Worm (Caenorhabditis elegans) whole organism, L4/young adult: ENCODE results near the gene F56D3.1.
"Not testable (repeated sequence)": the region's sequence is repeated elsewhere in the genome, so short reads cannot be mapped to it uniquely, and the experiment has no call there.

Experiments used
- W03F9.2 ChIP-seq: fragments of 150-350 bp; optimal IDR thresholded peaks from 2 replicates; lab custom pipeline; 2014; ENCODE audit warnings: missing biosample characterization, missing genetic modification characterization
- dao-5 ChIP-seq: sonication (generic microtip); optimal IDR thresholded peaks from 2 replicates; lab custom pipeline; 2016; ENCODE audit warnings: missing genotype, missing genetic modification characterization, moderate library complexity, missing compliant biosample characterization
- him-1 ChIP-seq: sonication (generic microtip); optimal IDR thresholded peaks from 2 replicates; lab custom pipeline; 2016; ENCODE audit warnings: missing genotype, missing genetic modification reagents, missing genetic modification characterization, missing compliant biosample characterization

The F56D3.1 gene

DNA sequence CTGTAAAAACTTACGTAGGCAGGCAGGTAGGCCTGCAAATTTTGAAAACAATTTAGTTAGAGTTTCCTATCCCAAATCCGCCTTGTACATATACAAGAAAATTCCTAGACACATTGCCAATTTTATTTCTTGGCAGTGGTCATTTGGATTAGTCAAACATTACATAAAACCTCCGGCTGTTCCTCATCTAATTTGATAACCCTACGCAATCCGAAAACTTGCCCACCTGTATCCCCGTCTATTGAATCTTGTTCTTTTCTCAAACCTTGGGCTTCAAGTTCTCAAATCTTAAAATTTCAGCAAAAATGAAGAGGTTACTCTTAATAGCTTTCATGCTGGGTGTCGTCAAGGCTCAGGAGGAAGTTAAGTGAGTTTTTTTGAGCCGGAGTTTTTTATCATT is at the start of gene F56D3.1:
TSS of gene F56D3.1 (plus strand) at position 301 of the 400 bp plus-strand sequence.
- TF ChIP-seq him-1 (no peak), dao-5 (no peak), W03F9.2 (tag; lab: Kevin White, UChicago) (no peak)

DNA sequence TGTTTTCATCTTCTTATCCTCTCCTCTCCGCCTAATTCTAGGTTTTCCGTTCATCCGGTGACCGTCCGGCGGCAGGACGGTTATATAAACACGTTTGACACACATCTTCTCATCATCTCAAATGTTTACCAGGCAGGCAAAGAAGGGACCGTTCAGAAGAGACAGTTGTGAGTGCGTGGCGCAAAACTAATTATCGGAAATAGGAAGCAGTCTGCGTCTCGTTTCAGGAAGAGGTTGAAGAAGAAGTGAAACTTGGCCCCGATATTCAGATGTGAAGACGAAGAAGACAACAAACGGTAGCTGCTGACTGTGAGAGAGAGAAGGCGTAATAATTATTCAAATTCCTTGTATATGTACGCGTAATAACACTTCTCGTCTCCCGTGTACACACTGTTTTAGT is 47.4 kb upstream of the F56D3.1 start:
- TF ChIP-seq him-1 (no peak), W03F9.2 (tag; lab: Kevin White, UChicago) (no peak), dao-5 (no peak)

DNA sequence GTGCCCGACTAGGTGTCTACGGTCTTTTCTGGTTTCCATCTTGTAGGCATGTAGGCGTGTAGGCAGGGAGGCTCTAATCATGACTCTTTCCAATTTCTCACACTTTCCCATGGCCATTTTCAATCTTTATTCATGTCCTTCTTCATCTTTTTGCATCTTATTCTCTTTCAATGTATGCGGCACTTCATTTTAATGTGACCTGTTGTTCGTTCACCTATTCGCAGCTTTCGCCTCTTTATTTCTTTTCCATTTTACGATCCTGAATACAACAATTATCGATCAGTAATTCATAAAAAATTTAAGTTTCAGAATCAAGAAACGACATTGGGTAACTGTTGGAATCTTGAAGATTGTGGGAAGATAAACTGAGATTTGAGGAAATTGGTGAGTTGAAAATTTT is 45.7 kb upstream of the F56D3.1 start, which contains the start of gene rhgf-2:
TSS of gene rhgf-2 (plus strand) at position 301 of the 400 bp plus-strand sequence.
- TF ChIP-seq him-1, result no peak
- no peak for TF ChIP-seq W03F9.2 (tag; lab: Kevin White, UChicago)
- TF ChIP-seq dao-5, result no peak

DNA sequence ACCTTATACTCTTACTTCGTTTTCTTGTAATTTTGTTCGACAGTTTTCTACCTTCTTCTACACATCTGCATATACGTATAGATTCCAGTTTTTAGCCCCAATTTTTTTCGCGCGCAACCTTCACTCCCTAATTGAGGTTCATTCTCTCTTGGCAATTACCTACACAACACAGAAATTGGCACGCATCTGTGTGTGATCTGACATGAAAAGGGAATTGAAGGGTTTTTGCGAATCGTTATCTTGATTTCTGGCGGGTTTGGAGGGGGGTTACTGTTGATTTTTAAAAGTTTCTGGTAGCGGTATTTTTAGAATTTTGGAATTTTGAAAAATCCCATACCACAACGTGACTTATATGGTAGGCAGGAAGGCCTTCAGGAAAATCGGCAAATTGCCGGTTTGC is 43.4 kb upstream of the F56D3.1 start:
- no peak for TF ChIP-seq him-1
- no peak for TF ChIP-seq dao-5
- no peak for TF ChIP-seq W03F9.2 (tag; lab: Kevin White, UChicago)

DNA sequence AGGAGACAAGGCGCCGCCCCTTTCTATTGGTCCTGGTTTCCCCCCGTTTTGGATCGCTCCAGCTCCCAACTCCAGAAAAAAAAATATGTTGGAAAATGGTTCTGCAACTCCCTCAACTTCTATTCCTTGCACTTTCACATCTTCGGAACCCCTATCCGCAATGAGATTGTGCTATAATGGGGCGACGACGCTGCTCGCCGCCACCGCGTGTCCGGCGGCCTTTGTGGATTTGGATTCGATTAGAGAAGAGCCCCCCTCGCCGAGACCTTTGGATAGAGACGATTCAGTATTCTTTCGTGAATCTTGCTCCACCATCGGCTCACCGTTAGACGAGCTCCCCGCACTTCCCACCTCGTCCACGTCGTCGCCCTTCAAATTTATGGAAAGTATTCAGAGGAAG is 38.9 kb upstream of the F56D3.1 start:
- TF ChIP-seq dao-5, result no peak

DNA sequence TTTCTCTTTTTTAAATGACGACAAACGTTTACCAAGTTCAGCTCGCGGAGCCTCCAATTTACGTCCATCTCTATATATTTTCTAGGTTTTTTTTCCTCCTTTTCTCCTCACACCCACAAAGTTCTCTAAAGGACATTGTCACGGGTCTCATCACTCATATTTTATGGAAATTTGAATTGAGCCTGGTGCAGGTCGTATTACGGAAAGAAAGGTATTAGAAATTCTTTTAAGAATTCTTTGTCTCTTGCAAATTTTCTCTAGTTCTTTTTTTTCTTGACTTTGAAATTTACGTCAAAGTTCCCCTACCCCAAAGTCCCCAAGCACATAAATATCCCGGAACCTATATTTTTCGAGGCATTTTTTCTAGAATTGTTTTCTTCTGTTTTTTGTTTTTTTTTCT is 27.6 kb upstream of the F56D3.1 start:
- no peak for TF ChIP-seq W03F9.2 (tag; lab: Kevin White, UChicago)
- no peak for TF ChIP-seq dao-5
- TF ChIP-seq him-1, result no peak

DNA sequence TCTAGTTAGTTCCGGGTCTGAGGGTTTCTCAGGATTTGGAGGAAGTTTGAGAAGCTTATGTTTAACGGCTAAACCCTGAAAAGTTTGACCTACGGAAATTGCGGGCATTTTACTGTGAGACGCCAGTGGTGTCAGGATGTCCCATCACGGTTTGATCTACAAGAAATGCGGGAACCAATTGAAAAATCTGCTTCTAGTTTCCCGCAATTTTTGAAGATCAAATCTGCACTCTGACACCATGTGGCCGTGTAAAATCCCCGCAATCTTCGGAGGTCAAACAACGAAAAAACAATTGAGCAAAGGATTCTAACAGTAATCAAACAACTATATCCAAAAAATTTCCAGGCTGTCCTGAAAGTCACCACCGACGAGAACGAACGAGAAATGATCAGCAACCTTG is 23.2 kb upstream of the F56D3.1 start:
- TF ChIP-seq dao-5, result no peak
- no peak for TF ChIP-seq him-1
- no peak for TF ChIP-seq W03F9.2 (tag; lab: Kevin White, UChicago)

DNA sequence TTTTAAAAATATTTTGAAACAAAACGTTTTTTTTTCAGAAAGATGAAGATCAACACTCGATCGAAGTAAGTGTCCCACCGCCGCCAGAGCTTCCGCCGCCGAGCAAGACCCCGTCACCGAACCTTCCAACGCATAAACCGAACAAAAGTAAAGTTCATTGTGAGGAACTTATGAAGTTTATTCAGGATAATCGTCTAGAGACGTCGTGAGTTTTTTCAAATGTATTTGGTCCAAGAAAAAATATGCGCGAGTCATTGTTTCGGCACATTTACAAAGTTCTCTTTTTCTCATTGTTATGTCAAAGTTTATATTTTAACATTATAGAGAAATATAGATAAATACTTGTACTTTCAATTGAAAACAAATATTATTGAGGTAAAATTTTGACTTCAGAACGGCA is 20.9 kb upstream of the F56D3.1 start:
- TF ChIP-seq him-1 (no peak), dao-5 (no peak), W03F9.2 (tag; lab: Kevin White, UChicago) (no peak)

DNA sequence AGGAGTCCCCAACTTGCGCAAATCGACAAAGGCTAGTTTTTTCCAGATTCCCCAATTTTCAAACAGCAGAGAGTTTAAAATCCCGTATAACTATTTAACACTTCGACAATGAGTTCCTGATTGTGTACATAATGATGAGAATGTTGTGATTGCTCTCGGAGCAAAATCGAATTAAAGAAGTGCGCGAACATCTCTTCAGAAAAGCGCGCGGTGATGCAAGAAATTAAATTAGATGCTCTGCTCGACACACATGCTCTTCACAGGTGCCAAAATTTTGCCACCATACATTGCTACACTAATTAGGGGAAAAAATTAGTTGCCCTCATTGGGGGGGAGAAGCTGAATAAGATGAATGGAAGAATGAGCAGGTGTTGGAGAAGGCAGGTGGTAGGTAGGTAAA is 16.7 kb upstream of the F56D3.1 start:
- TF ChIP-seq W03F9.2 (tag; lab: Kevin White, UChicago) (no peak), dao-5 (no peak), him-1 (no peak)

DNA sequence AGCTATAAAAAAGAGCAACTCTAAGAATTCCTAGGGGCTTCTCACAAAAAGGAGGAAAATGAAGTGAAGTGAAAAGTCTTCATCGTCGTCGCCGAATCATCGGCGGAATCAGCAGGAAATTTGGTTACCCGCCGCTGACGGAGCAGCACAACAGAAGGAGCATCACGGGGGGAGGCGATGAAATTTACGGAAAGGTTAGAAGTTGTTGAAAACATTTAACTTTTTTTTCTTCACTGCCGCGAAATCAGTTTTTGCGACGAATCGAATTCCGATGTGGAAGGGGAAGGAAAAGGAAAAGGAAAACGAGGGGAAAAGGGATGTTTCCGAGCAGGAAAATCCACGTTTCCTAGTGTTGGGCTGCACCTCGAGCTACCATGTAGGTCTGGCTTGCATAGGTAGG is 12.8 kb upstream of the F56D3.1 start:
- no peak for TF ChIP-seq dao-5
- TF ChIP-seq him-1, result no peak
- no peak for TF ChIP-seq W03F9.2 (tag; lab: Kevin White, UChicago)

DNA sequence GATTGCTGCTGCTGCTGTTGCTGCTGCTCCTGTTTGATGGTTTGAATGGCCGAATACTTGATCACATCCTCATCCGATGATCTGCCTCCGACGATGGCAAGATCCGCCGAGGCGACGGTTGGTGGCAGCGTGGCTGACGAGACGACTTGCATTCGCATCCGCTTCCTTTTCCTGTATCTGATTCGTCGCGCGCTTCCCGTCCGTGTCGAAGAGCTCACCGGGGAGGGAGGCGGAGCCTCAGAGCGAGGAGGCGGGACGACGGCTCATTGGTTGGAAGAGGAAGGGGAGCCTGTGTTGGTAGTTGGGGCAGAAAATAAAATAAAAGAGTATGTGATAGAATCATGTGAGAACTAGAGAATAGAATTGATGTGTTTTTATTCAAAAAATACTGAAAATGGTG is 11.5 kb upstream of the F56D3.1 start:
- TF ChIP-seq him-1 (no peak), W03F9.2 (tag; lab: Kevin White, UChicago) (no peak), dao-5 (no peak)

DNA sequence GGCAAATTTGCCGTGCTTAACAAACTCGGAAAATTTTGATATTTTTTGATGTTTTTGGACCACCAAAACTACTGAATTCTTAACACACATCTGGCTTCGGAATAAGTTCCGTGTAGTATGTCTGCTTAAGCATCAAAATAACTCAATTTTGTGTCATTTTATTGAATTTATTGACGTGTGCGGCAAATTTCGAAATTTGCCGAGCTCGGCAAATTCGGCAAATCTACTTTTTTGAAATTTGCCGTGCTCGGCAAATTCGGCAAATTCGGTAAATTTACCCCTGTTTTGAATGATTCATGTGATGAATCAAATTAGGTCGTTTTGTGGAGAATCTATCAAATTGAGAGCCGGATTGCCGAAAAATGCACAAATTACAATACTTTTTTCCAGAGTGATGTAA is 10.9 kb upstream of the F56D3.1 start, which contains the start of gene ast-1:
TSS of gene ast-1 (minus strand) at position 101 of the 400 bp plus-strand sequence.
- TF ChIP-seq W03F9.2 (tag; lab: Kevin White, UChicago); him-1; dao-5: not testable (repeated sequence)

DNA sequence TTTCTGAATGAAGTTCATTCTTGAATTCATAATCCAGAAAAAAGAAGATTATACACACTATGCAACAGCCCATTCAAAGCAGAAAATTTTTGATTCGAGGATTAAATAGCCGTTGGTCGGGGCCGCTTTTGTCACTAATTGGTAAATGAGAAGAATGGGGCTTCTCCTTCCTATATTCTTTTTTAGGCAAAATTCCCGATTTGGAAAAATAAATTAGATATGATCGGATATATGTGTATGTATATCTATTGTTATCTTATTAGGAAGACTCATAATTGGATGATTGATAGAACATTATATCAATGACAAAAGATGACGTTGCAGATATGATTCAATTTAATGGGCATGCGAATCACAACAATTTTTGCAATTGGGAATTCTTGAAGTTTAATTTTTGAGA is 4.1 kb downstream of the F56D3.1 start:
- TF ChIP-seq dao-5 (no peak), W03F9.2 (tag; lab: Kevin White, UChicago) (no peak), him-1 (no peak)

DNA sequence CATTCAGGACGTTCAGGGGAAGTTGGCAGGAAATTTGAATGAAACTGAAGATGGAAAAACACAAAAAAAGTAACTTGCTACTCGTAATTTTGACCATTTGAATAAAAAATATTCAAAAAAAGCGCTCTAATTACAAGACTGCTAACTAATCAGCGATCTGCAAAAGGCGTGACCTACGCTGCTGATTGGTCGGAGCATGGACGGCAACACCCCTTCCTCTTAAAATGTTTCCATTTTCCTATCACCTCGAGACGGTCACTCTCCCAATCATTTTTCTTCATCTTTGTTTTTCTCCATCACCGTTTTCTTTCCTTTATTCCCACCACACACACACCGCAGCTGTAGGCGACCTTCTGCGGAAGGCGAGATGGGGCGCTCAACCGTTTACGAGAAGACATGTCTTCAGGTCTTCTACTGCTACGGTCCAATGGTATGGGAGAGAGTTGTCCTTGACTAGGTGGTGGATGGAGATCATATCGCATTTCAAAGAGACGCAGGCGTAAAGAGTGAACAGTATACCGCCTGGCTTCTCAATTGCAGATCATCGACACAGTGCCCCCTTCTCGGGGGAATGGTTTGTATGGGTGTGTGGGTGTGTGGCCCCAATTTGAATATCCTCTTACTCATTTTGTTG is 5.5 kb downstream of the F56D3.1 start:
- TF ChIP-seq him-1, result no peak
- no peak for TF ChIP-seq W03F9.2 (tag; lab: Kevin White, UChicago)
- TF ChIP-seq dao-5, result no peak

DNA sequence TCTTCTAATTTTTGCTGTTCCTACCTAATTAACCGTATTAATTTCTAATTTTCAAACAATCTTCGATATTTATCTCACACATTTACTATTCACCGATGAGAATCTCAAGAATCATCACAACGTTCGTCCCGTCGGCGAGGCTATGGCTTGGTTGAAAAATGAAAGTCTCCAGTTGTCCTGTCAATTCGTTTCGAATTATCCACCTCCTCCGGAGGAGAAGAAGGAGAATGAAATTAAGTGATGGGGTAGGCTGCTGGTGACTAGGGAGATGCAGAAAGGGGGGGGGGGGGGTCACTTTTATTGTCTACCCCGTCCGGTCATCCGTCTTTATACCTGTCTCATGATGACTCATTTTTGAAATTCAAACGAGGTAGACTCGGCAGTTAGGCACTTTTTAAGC is 6.7 kb downstream of the F56D3.1 start:
- TF ChIP-seq dao-5, result no peak
- no peak for TF ChIP-seq him-1
- no peak for TF ChIP-seq W03F9.2 (tag; lab: Kevin White, UChicago)

DNA sequence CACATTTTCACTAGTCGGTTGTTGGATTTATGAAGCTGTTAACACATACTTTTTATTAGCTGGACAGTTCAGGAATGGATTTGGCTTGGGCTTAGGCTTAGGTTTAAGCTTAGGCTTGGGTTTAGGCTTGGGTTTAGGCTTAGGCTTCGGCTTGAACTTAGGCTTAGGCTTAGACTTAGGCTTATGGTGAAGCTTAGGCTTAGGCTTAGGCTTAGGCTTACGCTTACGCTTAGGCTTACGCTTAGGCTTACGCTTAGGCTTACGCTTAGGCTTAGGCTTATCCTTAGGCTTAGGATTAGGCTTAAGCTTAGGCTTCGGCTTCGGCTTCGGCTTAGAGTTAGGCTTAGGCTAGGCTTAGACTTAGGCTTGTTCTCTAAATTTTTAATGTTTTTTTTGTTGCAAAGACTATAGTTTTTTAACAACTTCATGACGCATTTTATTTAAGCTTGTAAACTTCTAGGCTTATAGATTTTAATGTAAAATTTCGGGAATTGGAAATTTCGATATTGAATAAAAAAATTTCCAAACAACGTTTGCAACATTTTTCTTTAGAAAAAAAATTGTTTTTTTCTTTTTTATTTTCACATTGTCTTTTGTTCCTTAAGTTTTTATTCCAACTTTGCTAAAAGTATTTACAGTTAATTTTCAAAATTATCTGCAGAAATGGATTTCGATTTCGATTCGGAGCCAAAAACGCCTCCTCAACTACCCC is 9.1 kb downstream of the F56D3.1 start, which contains the start of gene R03H10.2:
TSS of gene R03H10.2 (plus strand) at position 662 of the 712 bp plus-strand sequence.
- TF ChIP-seq dao-5 (no peak), him-1 (no peak), W03F9.2 (tag; lab: Kevin White, UChicago) (no peak)
